Fruit fly (Drosophila melanogaster) whole organism, embryonic: ENCODE data around the gene RhoGEF4.

ENCODE experiments used
- CG10274 ChIP-seq: fragments of 200-800 bp; sonication (Bioruptor generic); optimal IDR thresholded peaks from 3 replicates; lab custom pipeline; 2017; ENCODE audit warnings: missing biosample characterization, mild to moderate bottlenecking, missing genetic modification characterization
- CG11695 ChIP-seq: fragments of 200-800 bp; sonication (Bioruptor generic); IDR thresholded peaks from 3 replicates; pipeline ENCODE4 v1.3.6; 2022; ENCODE audit warnings: missing biosample characterization, missing genetic modification characterization
- CG12219 ChIP-seq: fragments of 200-800 bp; sonication (Bioruptor generic); optimal IDR thresholded peaks from 3 replicates; lab custom pipeline; 2018; ENCODE audit warnings: missing biosample characterization, mild to moderate bottlenecking, missing genetic modification characterization
- CG13123 ChIP-seq: fragments of 200-800 bp; sonication (Bioruptor generic); optimal IDR thresholded peaks from 2 replicates; lab custom pipeline; 2016; ENCODE audit warnings: missing biosample characterization, missing genetic modification characterization
- CG14050 ChIP-seq: fragments of 200-800 bp; sonication (Bioruptor generic); IDR thresholded peaks from 3 replicates; pipeline ENCODE4 v1.3.6; 2022; ENCODE audit warnings: missing biosample characterization, missing genetic modification characterization
- CG18011 ChIP-seq: fragments of 200-800 bp; sonication (Bioruptor generic); optimal IDR thresholded peaks from 2 replicates; lab custom pipeline; 2017; ENCODE audit warnings: missing biosample characterization, missing genetic modification characterization, mild to moderate bottlenecking, moderate library complexity, missing genotype
- CG1832 ChIP-seq: fragments of 200-800 bp; sonication (Bioruptor generic); optimal IDR thresholded peaks from 2 replicates; lab custom pipeline; 2017; ENCODE audit warnings: missing biosample characterization, mild to moderate bottlenecking, missing genetic modification characterization, inconsistent platforms
- CG18476 ChIP-seq: fragments of 200-800 bp; sonication (Bioruptor generic); optimal IDR thresholded peaks from 2 replicates; lab custom pipeline; 2016; ENCODE audit warnings: missing biosample characterization, mild to moderate bottlenecking, missing genetic modification characterization
- CG2116 ChIP-seq: fragments of 200-800 bp; sonication (Bioruptor generic); optimal IDR thresholded peaks from 3 replicates; lab custom pipeline; 2018; ENCODE audit warnings: missing biosample characterization, mild to moderate bottlenecking, missing genetic modification characterization
- CG2129 ChIP-seq: fragments of 200-800 bp; sonication (Bioruptor generic); IDR thresholded peaks from 2 replicates; pipeline ENCODE4 v1.3.6; 2022; ENCODE audit warnings: missing biosample characterization, missing genetic modification characterization; ENCODE audit not compliant: partially characterized antibody
- CG31441 ChIP-seq: fragments of 200-800 bp; sonication (Bioruptor generic); IDR thresholded peaks from 2 replicates; pipeline ENCODE4 v1.3.6; 2022; ENCODE audit warnings: missing biosample characterization, missing genetic modification characterization
- CG34376 ChIP-seq: fragments of 200-800 bp; sonication (Bioruptor generic); optimal IDR thresholded peaks from 2 replicates; lab custom pipeline; 2018; ENCODE audit warnings: missing biosample characterization, mild to moderate bottlenecking, missing genetic modification characterization
- CG4282 ChIP-seq: fragments of 200-800 bp; sonication (Bioruptor generic); optimal IDR thresholded peaks from 2 replicates; lab custom pipeline; 2016; ENCODE audit warnings: missing biosample characterization, missing genetic modification characterization
- CG4424 ChIP-seq: fragments of 200-800 bp; sonication (Bioruptor generic); optimal IDR thresholded peaks from 3 replicates; lab custom pipeline; 2016; ENCODE audit warnings: missing biosample characterization, missing genetic modification characterization
- CG7372 ChIP-seq: fragments of 200-800 bp; sonication (Bioruptor generic); IDR thresholded peaks from 2 replicates; pipeline ENCODE4 v1.3.6; 2022; ENCODE audit warnings: missing biosample characterization, missing genetic modification characterization
- CG7786 ChIP-seq: fragments of 200-800 bp; sonication (Bioruptor generic); optimal IDR thresholded peaks from 2 replicates; lab custom pipeline; 2016; ENCODE audit warnings: missing biosample characterization, missing genetic modification characterization
- CG9727 ChIP-seq: fragments of 200-800 bp; sonication (Bioruptor generic); optimal IDR thresholded peaks from 3 replicates; lab custom pipeline; 2017; ENCODE audit warnings: missing biosample characterization, mild to moderate bottlenecking, missing genetic modification characterization
- CG9876 ChIP-seq: fragments of 200-800 bp; sonication (Bioruptor generic); optimal IDR thresholded peaks from 2 replicates; lab custom pipeline; 2016; ENCODE audit warnings: missing biosample characterization, missing genetic modification characterization
- D19B ChIP-seq: fragments of 200-800 bp; sonication (Bioruptor generic); optimal IDR thresholded peaks from 2 replicates; lab custom pipeline; 2017; ENCODE audit warnings: missing biosample characterization, mild to moderate bottlenecking, missing genetic modification characterization
- ERR ChIP-seq: fragments of 200-800 bp; sonication (Bioruptor generic); optimal IDR thresholded peaks from 2 replicates; lab custom pipeline; 2016; ENCODE audit warnings: missing biosample characterization, missing genetic modification characterization
- Fer2 ChIP-seq: fragments of 200-800 bp; sonication (Bioruptor generic); optimal IDR thresholded peaks from 2 replicates; lab custom pipeline; 2018; ENCODE audit warnings: missing biosample characterization, mild to moderate bottlenecking, missing genetic modification characterization, moderate library complexity
- HLHmδ ChIP-seq: fragments of 200-800 bp; sonication (Bioruptor generic); optimal IDR thresholded peaks from 2 replicates; lab custom pipeline; 2018; ENCODE audit warnings: missing biosample characterization, mild to moderate bottlenecking, missing genetic modification characterization, moderate library complexity
- Hand ChIP-seq: fragments of 200-800 bp; sonication (Bioruptor generic); optimal IDR thresholded peaks from 2 replicates; lab custom pipeline; 2017; ENCODE audit warnings: mild to moderate bottlenecking, missing biosample characterization, missing genetic modification reagents, missing genetic modification characterization
- Hey ChIP-seq: fragments of 200-800 bp; sonication (Bioruptor generic); optimal IDR thresholded peaks from 3 replicates; lab custom pipeline; 2018; ENCODE audit warnings: missing biosample characterization, mild to moderate bottlenecking, missing genetic modification characterization
- HmgD ChIP-seq: fragments of 200-800 bp; sonication (Bioruptor generic); optimal IDR thresholded peaks from 3 replicates; lab custom pipeline; 2016; ENCODE audit warnings: missing biosample characterization, missing genetic modification characterization
- Hmx ChIP-seq: fragments of 200-800 bp; sonication (Bioruptor generic); optimal IDR thresholded peaks from 2 replicates; lab custom pipeline; 2016; ENCODE audit warnings: missing biosample characterization, missing genetic modification characterization
- Hsf ChIP-seq: fragments of 200-800 bp; sonication (Bioruptor generic); optimal IDR thresholded peaks from 3 replicates; lab custom pipeline; 2016; ENCODE audit warnings: missing biosample characterization, missing genetic modification characterization
- MTF-1 ChIP-seq: fragments of 200-800 bp; sonication (Bioruptor generic); optimal IDR thresholded peaks from 2 replicates; lab custom pipeline; 2018; ENCODE audit warnings: missing biosample characterization, mild to moderate bottlenecking, missing genetic modification characterization, borderline replicate concordance
- Max ChIP-seq: fragments of 200-800 bp; sonication (Bioruptor generic); optimal IDR thresholded peaks from 2 replicates; lab custom pipeline; 2016; ENCODE audit warnings: missing biosample characterization, mild to moderate bottlenecking, missing genetic modification characterization
- Med ChIP-seq: fragments of 200-800 bp; sonication (Bioruptor generic); peaks from one replicate; lab custom pipeline; 2016; ENCODE audit warnings: missing biosample characterization, missing genetic modification characterization, mild to moderate bottlenecking, inconsistent platforms, moderate library complexity
- Mrtf ChIP-seq: fragments of 200-800 bp; sonication (Bioruptor generic); IDR thresholded peaks from 3 replicates; pipeline ENCODE4 v1.3.6; 2022; ENCODE audit warnings: missing biosample characterization, missing genetic modification characterization
- Ptx1 ChIP-seq: fragments of 200-800 bp; sonication (Bioruptor generic); IDR thresholded peaks from 2 replicates; pipeline ENCODE4 v1.3.6; 2022; ENCODE audit warnings: missing biosample characterization, missing genetic modification characterization
- Ravus ChIP-seq: fragments of 200-800 bp; sonication (Bioruptor generic); IDR thresholded peaks from 2 replicates; pipeline ENCODE4 v1.3.6; 2022; ENCODE audit warnings: missing biosample characterization, missing genetic modification characterization
- Sin3A ChIP-seq: fragments of >200 bp; optimal IDR thresholded peaks from 2 replicates; lab custom pipeline; 2018
- Vsx1 ChIP-seq: fragments of 200-800 bp; sonication (Bioruptor generic); optimal IDR thresholded peaks from 2 replicates; lab custom pipeline; 2017; ENCODE audit warnings: missing biosample characterization, mild to moderate bottlenecking, missing genetic modification characterization, missing genetic modification reagents
- Xbp1 ChIP-seq: fragments of 200-800 bp; sonication (Bioruptor generic); optimal IDR thresholded peaks from 3 replicates; lab custom pipeline; 2016; ENCODE audit warnings: missing biosample characterization, mild to moderate bottlenecking, missing genetic modification characterization
- crc ChIP-seq: fragments of 200-800 bp; sonication (Bioruptor generic); optimal IDR thresholded peaks from 2 replicates; lab custom pipeline; 2016; ENCODE audit warnings: missing biosample characterization, missing genetic modification characterization
- cwo ChIP-seq: fragments of 200-800 bp; sonication (Bioruptor generic); optimal IDR thresholded peaks from 3 replicates; lab custom pipeline; 2017; ENCODE audit warnings: missing biosample characterization, missing genetic modification characterization, mild to moderate bottlenecking, moderate library complexity, missing genetic modification reagents
- eyg ChIP-seq: fragments of 200-800 bp; sonication (Bioruptor generic); optimal IDR thresholded peaks from 3 replicates; lab custom pipeline; 2016; ENCODE audit warnings: missing biosample characterization, missing genetic modification characterization
- gem ChIP-seq: fragments of 200-800 bp; sonication (Bioruptor generic); optimal IDR thresholded peaks from 2 replicates; lab custom pipeline; 2019; ENCODE audit warnings: missing biosample characterization, mild to moderate bottlenecking, missing genetic modification characterization, moderate library complexity
- hbn ChIP-seq: fragments of 200-800 bp; sonication (Bioruptor generic); IDR thresholded peaks from 2 replicates; pipeline ENCODE4 v1.3.6; 2022; ENCODE audit warnings: missing biosample characterization, missing genetic modification characterization; ENCODE audit not compliant: partially characterized antibody
- odd ChIP-seq: fragments of 200-800 bp; sonication (Bioruptor generic); optimal IDR thresholded peaks from 2 replicates; lab custom pipeline; 2017; ENCODE audit warnings: missing biosample characterization, mild to moderate bottlenecking, missing genetic modification characterization
- org-1 ChIP-seq: fragments of 200-800 bp; sonication (Bioruptor generic); optimal IDR thresholded peaks from 2 replicates; lab custom pipeline; 2017; ENCODE audit warnings: missing biosample characterization, missing genetic modification characterization
- otp ChIP-seq: fragments of 200-800 bp; sonication (Bioruptor generic); IDR thresholded peaks from 3 replicates; pipeline ENCODE4, ENCODE4 v1.3.6; 2022; ENCODE audit warnings: missing biosample characterization, missing genetic modification characterization
- pan ChIP-seq, 4 experiments: fragments of >200 bp in 3 of 4; fragments of 200-800 bp in 1 of 4; sonication (Bioruptor generic) in 1 of 4; optimal IDR thresholded peaks in 3 of 4; IDR thresholded peaks in 1 of 4; 2 replicates each; pipeline versions ENCODE4 v1.3.6 to Lab custom; 2017 to 2022; ENCODE audit warnings: missing biosample characterization in 2 of 4, missing genetic modification characterization in 2 of 4, mixed read lengths in 1 of 4
- row ChIP-seq: fragments of 200-800 bp; sonication (Bioruptor generic); IDR thresholded peaks from 3 replicates; pipeline ENCODE4 v1.3.6; 2022; ENCODE audit warnings: missing biosample characterization, missing genetic modification characterization
- sens ChIP-seq: fragments of 200-800 bp; sonication (Bioruptor generic); peaks from one replicate; lab custom pipeline; 2016; ENCODE audit warnings: missing biosample characterization, missing genetic modification characterization
- toy ChIP-seq: fragments of 200-800 bp; sonication (Bioruptor generic); IDR thresholded peaks from 2 replicates; pipeline ENCODE4 v1.3.6; 2022; ENCODE audit warnings: missing biosample characterization, missing genetic modification characterization
- tup ChIP-seq: fragments of 200-800 bp; sonication (Bioruptor generic); optimal IDR thresholded peaks from 2 replicates; lab custom pipeline; 2016; ENCODE audit warnings: missing biosample characterization, mild to moderate bottlenecking, missing genetic modification characterization, moderate library complexity

The RhoGEF4 gene

DNA sequence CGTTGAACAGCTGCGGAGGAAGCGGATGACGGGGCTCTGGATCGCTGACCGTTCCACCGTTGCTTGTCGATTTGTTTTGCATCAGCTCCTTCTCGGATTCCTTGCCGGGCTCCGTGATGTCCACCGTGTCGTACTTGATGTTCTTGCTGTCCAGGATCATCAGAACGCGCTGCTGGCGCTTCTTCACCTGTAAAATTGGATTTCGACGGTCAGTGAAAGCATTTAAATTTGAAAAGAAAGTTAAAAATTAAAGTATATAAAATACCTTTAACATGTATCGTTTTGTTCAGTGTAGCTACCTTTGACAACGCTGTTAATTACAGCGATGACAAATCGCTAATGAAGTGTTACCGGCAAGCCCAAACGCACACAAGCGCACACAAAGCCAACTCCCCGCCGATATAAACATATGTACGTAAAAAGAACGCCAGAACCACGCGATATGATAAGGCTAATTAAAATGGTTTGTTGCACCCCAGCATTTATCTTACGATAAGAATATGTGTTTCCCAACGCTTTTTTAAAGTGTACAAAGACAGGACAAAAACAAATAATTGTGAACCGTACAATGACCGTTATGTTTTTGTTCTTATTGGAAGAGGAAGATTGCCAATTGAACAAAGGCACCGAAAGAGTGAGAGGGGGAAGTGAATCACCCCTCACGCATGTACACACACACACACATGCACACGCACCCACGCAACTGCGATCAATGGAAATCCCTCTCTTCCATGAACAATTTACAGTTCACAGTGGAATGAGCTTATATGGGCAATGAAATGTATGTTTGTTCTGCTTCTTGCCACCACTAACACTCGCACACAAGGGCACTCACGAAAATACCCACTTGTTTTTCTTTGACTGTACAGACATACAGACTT lies 44.8 kb upstream of the RhoGEF4 start (continued):
- TF ChIP-seq org-1 (peak; percentile 19), hbn (GFP tag; lab: Robert Waterston, UW) (no peak), CG9727 (GFP tag; lab: Kevin White, UChicago) (peak; percentile 22), Hsf (GFP tag; lab: Kevin White, UChicago) (peak; percentile 7), CG12219 (peak; percentile 18), CG9876 (GFP tag; lab: Kevin White, UChicago) (no peak), Max (GFP tag; lab: Kevin White, UChicago) (no peak), Ptx1 (GFP tag; lab: Robert Waterston, UW) (0 out of 2 replicates have a peak, but pooled peaks have one; percentile 15), CG7372 (GFP tag; lab: Robert Waterston, UW) (no peak), Sin3A (lab: Kevin White, UChicago) (no peak), row (GFP tag; lab: Robert Waterston, UW) (peak; percentile 15; the same call in 1 of the 3 replicates), CG1832 (GFP tag; lab: Kevin White, UChicago) (no peak), Vsx1 (GFP tag; lab: Kevin White, UChicago) (peak; percentile 95), CG7786 (GFP tag; lab: Kevin White, UChicago) (no peak), D19B (GFP tag; lab: Kevin White, UChicago) (no peak), crc (GFP tag; lab: Kevin White, UChicago) (no peak), pan (optimal IDR thresholded peaks at IDR 0.05; lab: Kevin White, UChicago) (no peak), pan (GFP tag; optimal IDR thresholded peaks at IDR 0.05 in 1 of 2, IDR thresholded peaks at IDR 0.05 in 1 of 2) (peak in 1 of 2 experiments; percentile 32), Fer2 (tag; lab: Kevin White, UChicago) (no peak), odd (GFP tag; lab: Kevin White, UChicago) (no peak), gem (peak; percentile 58), CG13123 (GFP tag; lab: Kevin White, UChicago) (no peak), Mrtf (GFP tag; lab: Robert Waterston, UW) (no peak), Hey (tag; lab: Kevin White, UChicago) (no peak), ERR (GFP tag; lab: Kevin White, UChicago) (no peak), CG14050 (GFP tag; lab: Robert Waterston, UW) (peak; percentile 53; the same call in 2 of the 3 replicates), CG10274 (GFP tag; lab: Kevin White, UChicago) (peak; percentile 0), CG34376 (GFP tag; lab: Kevin White, UChicago) (peak; percentile 80), Ravus (GFP tag; lab: Robert Waterston, UW) (no peak), CG11695 (peak; percentile 62), CG4424 (GFP tag; lab: Kevin White, UChicago) (peak; percentile 46), otp (GFP tag; lab: Robert Waterston, UW) (no peak), Xbp1 (GFP tag; lab: Kevin White, UChicago) (peak; percentile 35), MTF-1 (GFP tag; lab: Kevin White, UChicago) (no peak), CG18011 (GFP tag; lab: Kevin White, UChicago) (no peak), CG2116 (no peak), CG2129 (GFP tag; lab: Robert Waterston, UW) (no peak), cwo (peak; percentile 24), CG31441 (GFP tag; lab: Robert Waterston, UW) (peak; percentile 42), CG18476 (GFP tag; lab: Kevin White, UChicago) (no peak), CG4282 (GFP tag; lab: Kevin White, UChicago) (no peak), eyg (GFP tag; lab: Kevin White, UChicago) (no peak), tup (GFP tag; lab: Kevin White, UChicago) (no peak), Hand (GFP tag; lab: Kevin White, UChicago) (no peak), HLHmδ (GFP tag; lab: Kevin White, UChicago) (peak; percentile 7), toy (GFP tag; lab: Robert Waterston, UW) (no peak), HmgD (peak; percentile 7), Hmx (GFP tag; lab: Kevin White, UChicago) (no peak), Med (GFP tag; lab: Kevin White, UChicago) (peak; percentile 90), sens (GFP tag; lab: Kevin White, UChicago) (peak; percentile 67)
